Worm (Caenorhabditis elegans) whole organism, dauer: Measurements from ENCODE around the gene nhr-227.
"Not testable (repeated sequence)": the region's sequence is repeated elsewhere in the genome, so short reads cannot be mapped to it uniquely, and the experiment has no call there.

ENCODE experiments used
- unc-62 ChIP-seq: sonication (generic microtip); optimal IDR thresholded peaks from 2 replicates; lab custom pipeline; 2017; ENCODE audit warnings: missing biosample characterization, missing genetic modification reagents, missing genetic modification characterization

The nhr-227 gene

ce11 chrV:2330129-2330528 lies 44.9 kb downstream of the nhr-227 start, which contains the start of gene pud-1.1:
Gene pud-1.1, plus strand, starts transcription at chrV:2330429.
- not testable (repeated sequence) for TF ChIP-seq unc-62 (GFP tag; lab: Kevin White, UChicago)

ce11 chrV:2331616-2332015 lies 46.4 kb downstream of the nhr-227 start, which contains the start of gene irld-32:
Gene irld-32, plus strand, starts transcription at chrV:2331916.
- TF ChIP-seq unc-62 (GFP tag; lab: Kevin White, UChicago), result not testable (repeated sequence)

ce11 chrV:2336151-2336550 lies 50.9 kb downstream of the nhr-227 start, which contains the start of gene irld-28:
Gene irld-28, minus strand, starts transcription at chrV:2336251.
- TF ChIP-seq unc-62 (GFP tag; lab: Kevin White, UChicago), result no peak
